Worm (Caenorhabditis elegans) whole organism, L2 larva: ENCODE data around the gene rgef-1.

Source experiments
- C34F6.9 ChIP-seq: fragments of 150-350 bp; optimal IDR thresholded peaks from 2 replicates; lab custom pipeline; 2014; ENCODE audit warnings: missing biosample characterization, missing genetic modification characterization
- F13H6.1 ChIP-seq: sonication (generic microtip); optimal IDR thresholded peaks from 2 replicates; lab custom pipeline; 2016; ENCODE audit warnings: missing genetic modification characterization, missing compliant biosample characterization
- Y55F3AM.14 ChIP-seq: fragments of 200-800 bp; sonication (Bioruptor generic); optimal IDR thresholded peaks from 2 replicates; lab custom pipeline; 2018; ENCODE audit warnings: mild to moderate bottlenecking, missing genetic modification characterization, missing compliant biosample characterization
- aly-2 ChIP-seq: fragments of 150-350 bp; optimal IDR thresholded peaks from 2 replicates; lab custom pipeline; 2014; ENCODE audit warnings: missing biosample characterization, missing genetic modification characterization
- ama-1 ChIP-seq: fragments of 150-350 bp; optimal IDR thresholded peaks from 2 replicates; lab custom pipeline; 2018; ENCODE audit warnings: inconsistent platforms
- blmp-1 ChIP-seq: sonication (generic microtip); optimal IDR thresholded peaks from 2 replicates; lab custom pipeline; 2017; ENCODE audit warnings: missing genetic modification characterization, mild to moderate bottlenecking, missing compliant biosample characterization, antibody characterized with exemption, moderate library complexity; ENCODE audit not compliant: insufficient read depth
- ceh-16 ChIP-seq: fragments of 150-350 bp; optimal IDR thresholded peaks from 2 replicates; lab custom pipeline; 2014; ENCODE audit warnings: missing biosample characterization, missing genetic modification characterization
- ceh-82 ChIP-seq: fragments of 150-350 bp; optimal IDR thresholded peaks from 2 replicates; lab custom pipeline; 2014; ENCODE audit warnings: missing biosample characterization, missing genetic modification characterization
- crh-2 ChIP-seq: sonication (generic microtip); optimal IDR thresholded peaks from 2 replicates; lab custom pipeline; 2017; ENCODE audit warnings: missing biosample characterization, missing genetic modification characterization
- dmd-4 ChIP-seq: sonication (generic microtip); optimal IDR thresholded peaks from 2 replicates; lab custom pipeline; 2017; ENCODE audit warnings: missing biosample characterization, missing genetic modification characterization
- egl-27 ChIP-seq: sonication (generic microtip); optimal IDR thresholded peaks from 3 replicates; lab custom pipeline; 2017; ENCODE audit warnings: missing biosample characterization, missing genetic modification reagents, missing genetic modification characterization
- elt-1 ChIP-seq: fragments of 150-350 bp; optimal IDR thresholded peaks from 2 replicates; lab custom pipeline; 2014; ENCODE audit warnings: missing biosample characterization, missing genetic modification characterization
- elt-3 ChIP-seq: sonication (generic microtip); optimal IDR thresholded peaks from 2 replicates; lab custom pipeline; 2017; ENCODE audit warnings: missing biosample characterization, missing genetic modification characterization
- fos-1 ChIP-seq: fragments of 150-350 bp; optimal IDR thresholded peaks from 2 replicates; lab custom pipeline; 2014; ENCODE audit warnings: missing biosample characterization, missing genetic modification characterization
- lin-11 ChIP-seq: fragments of 150-350 bp; sonication (generic microtip); optimal IDR thresholded peaks from 2 replicates; lab custom pipeline; 2014; ENCODE audit warnings: missing biosample characterization, missing genetic modification characterization, inconsistent platforms, mixed read lengths
- lin-13 ChIP-seq: fragments of 150-350 bp; optimal IDR thresholded peaks from 2 replicates; lab custom pipeline; 2014; ENCODE audit warnings: missing biosample characterization, missing genetic modification reagents, missing genetic modification characterization
- mab-5 ChIP-seq: fragments of 150-350 bp; optimal IDR thresholded peaks from 2 replicates; lab custom pipeline; 2014; ENCODE audit warnings: missing biosample characterization, missing genetic modification characterization
- mbf-1 ChIP-seq: sonication (generic microtip); optimal IDR thresholded peaks from 2 replicates; lab custom pipeline; 2017; ENCODE audit warnings: missing biosample characterization, missing genetic modification characterization
- nhr-10 ChIP-seq: sonication (generic microtip); optimal IDR thresholded peaks from 2 replicates; lab custom pipeline; 2017; ENCODE audit warnings: missing biosample characterization, missing genetic modification characterization
- nhr-11 ChIP-seq: fragments of 150-350 bp; optimal IDR thresholded peaks from 2 replicates; lab custom pipeline; 2014; ENCODE audit warnings: missing biosample characterization, missing genetic modification characterization
- nhr-12 ChIP-seq: fragments of 150-350 bp; optimal IDR thresholded peaks from 2 replicates; lab custom pipeline; 2014; ENCODE audit warnings: missing biosample characterization, missing genetic modification characterization
- nhr-23 ChIP-seq: fragments of 150-350 bp; optimal IDR thresholded peaks from 2 replicates; lab custom pipeline; 2014; ENCODE audit warnings: missing biosample characterization, missing genetic modification reagents, missing genetic modification characterization
- nhr-237 ChIP-seq: fragments of 150-350 bp; optimal IDR thresholded peaks from 2 replicates; lab custom pipeline; 2014; ENCODE audit warnings: missing biosample characterization, missing genetic modification characterization
- nhr-25 ChIP-seq: fragments of 150-350 bp; sonication (generic microtip); optimal IDR thresholded peaks from 3 replicates; lab custom pipeline; 2014; ENCODE audit warnings: missing biosample characterization, missing genetic modification characterization
- nhr-6 ChIP-seq: fragments of 150-350 bp; optimal IDR thresholded peaks from 2 replicates; lab custom pipeline; 2014; ENCODE audit warnings: missing biosample characterization, missing genetic modification characterization
- nhr-77 ChIP-seq: fragments of 150-350 bp; optimal IDR thresholded peaks from 2 replicates; lab custom pipeline; 2014; ENCODE audit warnings: missing biosample characterization, missing genetic modification characterization
- sem-4 ChIP-seq: fragments of 150-350 bp; optimal IDR thresholded peaks from 2 replicates; lab custom pipeline; 2014; ENCODE audit warnings: missing biosample characterization, missing genetic modification reagents, missing genetic modification characterization
- skn-1 ChIP-seq: sonication (generic microtip); optimal IDR thresholded peaks from 2 replicates; lab custom pipeline; 2017; ENCODE audit warnings: missing biosample characterization, missing genetic modification characterization
- sma-9 ChIP-seq, 2 experiments: fragments of 150-350 bp in 1 of 2; sonication (generic microtip) in 1 of 2; optimal IDR thresholded peaks; 2 replicates each; lab custom pipeline; 2014 to 2016; ENCODE audit warnings: missing genetic modification characterization in 2 of 2, mild to moderate bottlenecking in 1 of 2, missing biosample characterization in 1 of 2, missing compliant biosample characterization in 1 of 2, missing genetic modification reagents in 1 of 2, moderate library complexity in 1 of 2
- snpc-4 ChIP-seq: fragments of 150-350 bp; optimal IDR thresholded peaks from 2 replicates; lab custom pipeline; 2014; ENCODE audit warnings: missing biosample characterization, missing genetic modification characterization
- unc-39 ChIP-seq: fragments of 150-350 bp; optimal IDR thresholded peaks from 2 replicates; lab custom pipeline; 2014; ENCODE audit warnings: missing biosample characterization, missing genetic modification characterization
- zag-1 ChIP-seq: fragments of 150-350 bp; optimal IDR thresholded peaks from 2 replicates; lab custom pipeline; 2014; ENCODE audit warnings: missing biosample characterization, missing genetic modification characterization
- ztf-1 ChIP-seq: fragments of 200-800 bp; sonication (Bioruptor generic); conservative IDR thresholded peaks from 2 replicates; pipeline ENCODE4 v1.3.6; 2022; ENCODE audit warnings: missing genetic modification characterization, missing compliant biosample characterization
- ztf-4 ChIP-seq: fragments of 150-350 bp; optimal IDR thresholded peaks from 2 replicates; lab custom pipeline; 2014; ENCODE audit warnings: missing biosample characterization, missing genetic modification characterization

Gene rgef-1

DNA sequence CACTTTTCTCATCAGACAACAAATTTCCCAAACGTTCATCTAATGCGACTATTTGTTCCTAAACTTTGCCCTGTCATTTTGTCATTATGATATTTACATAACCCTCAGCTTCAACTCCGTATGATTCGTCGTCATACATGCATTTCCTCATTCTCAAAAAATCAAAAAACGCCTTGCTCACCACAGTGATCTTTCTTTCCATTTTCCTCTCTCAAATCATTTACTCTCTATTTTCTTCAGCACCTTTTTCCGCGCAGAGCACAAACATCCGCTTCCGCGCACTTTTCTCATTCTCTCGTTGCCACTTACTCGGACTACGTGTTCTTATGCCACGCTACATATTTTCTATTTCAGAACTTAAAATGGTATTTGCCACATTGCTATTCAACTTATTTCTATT, 15.5 kb upstream of the rgef-1 start, which contains the start of gene F25B3.2:
F25B3.2 (plus strand) TSS at position 301 of the 400 bp plus-strand sequence.
- TF ChIP-seq fos-1 (no peak), sma-9 (GFP tag; optimal IDR thresholded peaks at IDR 0.05; lab: Kevin White, UChicago) (no peak), sma-9 (tag; optimal IDR thresholded peaks at IDR 0.05; lab: Kevin White, UChicago) (no peak), elt-1 (tag; lab: Kevin White, UChicago) (no peak), mab-5 (tag; lab: Kevin White, UChicago) (no peak), ztf-4 (tag; lab: Kevin White, UChicago) (no peak), ceh-16 (tag; lab: Kevin White, UChicago) (no peak), nhr-77 (no peak), zag-1 (no peak), aly-2 (tag; lab: Kevin White, UChicago) (no peak), nhr-11 (tag; lab: Kevin White, UChicago) (no peak), lin-11 (tag; lab: Kevin White, UChicago) (no peak), nhr-10 (tag; lab: Kevin White, UChicago) (no peak), ama-1 (lab: Kevin White, UChicago) (no peak)

- TF ChIP-seq nhr-23 (tag; lab: Kevin White, UChicago) (no peak), nhr-237 (tag; lab: Kevin White, UChicago) (no peak), skn-1 (tag; lab: Kevin White, UChicago) (no peak), nhr-25 (tag; lab: Kevin White, UChicago) (no peak), snpc-4 (no peak), crh-2 (tag; lab: Kevin White, UChicago) (no peak), elt-3 (tag; lab: Kevin White, UChicago) (no peak), fos-1 (no peak), ceh-82 (tag; lab: Kevin White, UChicago) (no peak), nhr-6 (tag; lab: Kevin White, UChicago) (no peak), ztf-1 (GFP tag; lab: Robert Waterston, UW) (no peak), mbf-1 (no peak), dmd-4 (tag; lab: Kevin White, UChicago) (no peak), sma-9 (GFP tag; optimal IDR thresholded peaks at IDR 0.05; lab: Kevin White, UChicago) (no peak), sma-9 (tag; optimal IDR thresholded peaks at IDR 0.05; lab: Kevin White, UChicago) (no peak), egl-27 (tag; lab: Kevin White, UChicago) (no peak), nhr-12 (tag; lab: Kevin White, UChicago) (no peak), unc-39 (no peak), blmp-1 (tag; lab: Kevin White, UChicago) (no peak), mab-5 (tag; lab: Kevin White, UChicago) (no peak), ama-1 (lab: Kevin White, UChicago) (no peak)
These were observed 10.2 kb upstream of the rgef-1 start for ce11 chrV:9571673-9572072.

- TF ChIP-seq Y55F3AM.14 = no peak
These were observed 9.6 kb upstream of the rgef-1 start for ce11 chrV:9571056-9571455.

DNA sequence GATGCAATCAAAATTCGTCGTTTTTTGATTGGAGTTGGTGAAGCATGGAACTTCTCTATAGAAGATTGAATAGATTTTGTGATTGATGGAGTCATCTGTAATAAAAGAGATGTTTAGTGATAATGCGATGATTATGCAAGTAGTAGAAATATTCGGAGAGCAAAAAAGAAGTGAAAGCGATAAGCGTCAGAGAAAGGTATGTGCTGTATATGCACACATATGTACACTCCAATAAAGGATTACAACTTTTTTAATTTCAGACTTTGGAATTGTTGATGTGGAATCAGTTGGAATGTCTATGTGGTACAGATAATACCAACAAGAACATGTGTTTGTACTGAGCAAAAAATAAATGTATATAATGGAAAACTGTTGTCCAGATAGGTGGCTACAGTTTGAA, 8.7 kb upstream of the rgef-1 start, which contains the start of gene F25B3.5:
F25B3.5 (minus strand) TSS at position 101 of the 400 bp plus-strand sequence.
- TF ChIP-seq ceh-82 (tag; lab: Kevin White, UChicago) (no peak), F13H6.1 (tag; lab: Kevin White, UChicago) (no peak)
- TF ChIP-seq, all 48 proteins: peak for 0

DNA sequence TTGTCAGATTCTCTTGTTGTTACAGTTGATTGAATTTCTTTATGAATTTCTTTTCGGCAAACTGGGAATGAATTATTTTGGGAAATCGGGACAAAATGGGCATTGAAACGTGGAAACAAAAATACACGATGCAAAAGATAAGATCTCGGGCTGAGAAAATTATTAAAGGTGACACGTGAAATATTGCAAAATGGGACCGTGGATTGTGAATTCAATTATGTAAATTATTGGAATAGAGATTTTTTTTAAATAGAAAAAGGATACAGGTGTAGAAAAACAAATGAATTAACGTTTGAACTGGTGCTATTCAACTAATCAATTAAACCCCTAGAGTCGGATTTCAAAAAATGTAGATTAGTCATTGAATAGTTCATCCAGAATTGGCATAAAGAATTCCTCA, 7.2 kb upstream of the rgef-1 start, which contains the start of gene F25B3.4:
F25B3.4 (minus strand) TSS at position 101 of the 400 bp plus-strand sequence.
- TF ChIP-seq lin-11 (tag; lab: Kevin White, UChicago) (no peak), dmd-4 (tag; lab: Kevin White, UChicago) (no peak), lin-13 (no peak), sem-4 (tag; lab: Kevin White, UChicago) (no peak)
- TF ChIP-seq, all 48 proteins: peak for 0

- TF ChIP-seq C34F6.9 (tag; lab: Kevin White, UChicago) (peak; percentile 18), sma-9 (GFP tag; optimal IDR thresholded peaks at IDR 0.05; lab: Kevin White, UChicago) (peak; percentile 19), sma-9 (tag; optimal IDR thresholded peaks at IDR 0.05; lab: Kevin White, UChicago) (no peak), sem-4 (tag; lab: Kevin White, UChicago) (no peak)
These were observed 2.1 kb upstream of the rgef-1 start for ce11 chrV:9563585-9563984.
